Worm (Caenorhabditis elegans) whole organism, L3 larva: Measurements from ENCODE around the gene vps-18.

ENCODE experiments used
- R02D3.7 ChIP-seq: fragments of 150-350 bp; optimal IDR thresholded peaks from 2 replicates; lab custom pipeline; 2014; ENCODE audit warnings: missing biosample characterization, missing genetic modification characterization
- ama-1 ChIP-seq: fragments of 150-350 bp; optimal IDR thresholded peaks from 2 replicates; lab custom pipeline; 2018
- ceh-16 ChIP-seq: sonication (generic microtip); optimal IDR thresholded peaks from 2 replicates; lab custom pipeline; 2017; ENCODE audit warnings: missing biosample characterization, missing genetic modification characterization
- ceh-28 ChIP-seq: fragments of 150-350 bp; optimal IDR thresholded peaks from 2 replicates; lab custom pipeline; 2014; ENCODE audit warnings: missing biosample characterization, missing genetic modification reagents, missing genetic modification characterization
- ceh-9 ChIP-seq: sonication (generic microtip); optimal IDR thresholded peaks from 2 replicates; lab custom pipeline; 2018; ENCODE audit warnings: missing biosample characterization, missing genetic modification characterization
- daf-12 ChIP-seq: fragments of 150-350 bp; optimal IDR thresholded peaks from 2 replicates; lab custom pipeline; 2014; ENCODE audit warnings: missing biosample characterization, missing genetic modification reagents, missing genetic modification characterization
- elt-3 ChIP-seq, 3 experiments: fragments of 150-350 bp in 1 of 3; sonication (generic microtip) in 2 of 3; optimal IDR thresholded peaks; 2 replicates in 2 of 3; 4 replicates in 1 of 3; lab custom pipeline; 2014 to 2017; ENCODE audit warnings: missing biosample characterization in 3 of 3, missing genetic modification characterization in 3 of 3
- eor-1 ChIP-seq, 2 experiments: fragments of 150-350 bp; optimal IDR thresholded peaks; 2 replicates each; lab custom pipeline; 2014 to 2018; ENCODE audit warnings: missing biosample characterization in 2 of 2, missing genetic modification characterization in 2 of 2
- fkh-10 ChIP-seq: sonication (generic microtip); optimal IDR thresholded peaks from 2 replicates; lab custom pipeline; 2017; ENCODE audit warnings: missing biosample characterization, missing genetic modification reagents, missing genetic modification characterization
- fos-1 ChIP-seq: fragments of 150-350 bp; optimal IDR thresholded peaks from 2 replicates; lab custom pipeline; 2014; ENCODE audit warnings: missing biosample characterization, missing genetic modification characterization
- jun-1 ChIP-seq: fragments of 150-350 bp; optimal IDR thresholded peaks from 2 replicates; lab custom pipeline; 2014; ENCODE audit warnings: missing biosample characterization, missing genetic modification reagents, missing genetic modification characterization
- lin-15B ChIP-seq: fragments of 150-350 bp; optimal IDR thresholded peaks from 2 replicates; lab custom pipeline; 2014; ENCODE audit warnings: missing biosample characterization, missing genetic modification characterization
- lin-39 ChIP-seq: fragments of 150-350 bp; optimal IDR thresholded peaks from 2 replicates; lab custom pipeline; 2018; ENCODE audit warnings: missing biosample characterization, missing genetic modification reagents, missing genetic modification characterization
- lsy-12 ChIP-seq: sonication (generic microtip); optimal IDR thresholded peaks from 2 replicates; lab custom pipeline; 2016; ENCODE audit warnings: mild to moderate bottlenecking, missing genetic modification characterization, missing compliant biosample characterization
- mdl-1 ChIP-seq: fragments of 150-350 bp; optimal IDR thresholded peaks from 2 replicates; lab custom pipeline; 2014; ENCODE audit warnings: missing biosample characterization, missing genetic modification characterization
- mml-1 ChIP-seq: fragments of 150-350 bp; sonication (generic microtip); optimal IDR thresholded peaks from 3 replicates; lab custom pipeline; 2014; ENCODE audit warnings: missing biosample characterization, missing genetic modification characterization
- nfya-1 ChIP-seq: sonication (generic microtip); optimal IDR thresholded peaks from 2 replicates; lab custom pipeline; 2017; ENCODE audit warnings: missing genetic modification characterization, mild to moderate bottlenecking, missing compliant biosample characterization, antibody characterized with exemption, moderate library complexity; ENCODE audit not compliant: insufficient read depth
- nhr-11 ChIP-seq: fragments of 150-350 bp; optimal IDR thresholded peaks from 2 replicates; lab custom pipeline; 2014; ENCODE audit warnings: missing biosample characterization, missing genetic modification characterization
- nhr-12 ChIP-seq: fragments of 150-350 bp; optimal IDR thresholded peaks from 2 replicates; lab custom pipeline; 2014; ENCODE audit warnings: missing biosample characterization, missing genetic modification characterization
- nhr-23 ChIP-seq: fragments of 150-350 bp; optimal IDR thresholded peaks from 2 replicates; lab custom pipeline; 2014; ENCODE audit warnings: missing biosample characterization, missing genetic modification reagents, missing genetic modification characterization
- nhr-25 ChIP-seq: sonication (generic microtip); optimal IDR thresholded peaks from 2 replicates; lab custom pipeline; 2017; ENCODE audit warnings: missing biosample characterization, missing genetic modification characterization
- nhr-28 ChIP-seq: fragments of 150-350 bp; optimal IDR thresholded peaks from 2 replicates; lab custom pipeline; 2014; ENCODE audit warnings: missing biosample characterization, missing genetic modification characterization
- nhr-67 ChIP-seq: fragments of 150-350 bp; optimal IDR thresholded peaks from 2 replicates; lab custom pipeline; 2014; ENCODE audit warnings: missing biosample characterization, missing genetic modification characterization
- nhr-77 ChIP-seq: fragments of 150-350 bp; optimal IDR thresholded peaks from 2 replicates; lab custom pipeline; 2014; ENCODE audit warnings: missing biosample characterization, missing genetic modification characterization
- pha-4 ChIP-seq: fragments of 150-350 bp; optimal IDR thresholded peaks from 2 replicates; lab custom pipeline; 2014; ENCODE audit warnings: missing biosample characterization, missing genetic modification reagents, missing genetic modification characterization
- pqm-1 ChIP-seq: fragments of 150-350 bp; optimal IDR thresholded peaks from 2 replicates; lab custom pipeline; 2017; ENCODE audit warnings: missing biosample characterization, missing genetic modification characterization, inconsistent platforms
- skn-1 ChIP-seq: fragments of 150-350 bp; optimal IDR thresholded peaks from 2 replicates; lab custom pipeline; 2014; ENCODE audit warnings: missing biosample characterization, missing genetic modification characterization
- tbx-2 ChIP-seq: sonication (generic microtip); optimal IDR thresholded peaks from 2 replicates; lab custom pipeline; 2016; ENCODE audit warnings: mild to moderate bottlenecking, missing genetic modification characterization, missing compliant biosample characterization
- unc-62 ChIP-seq: fragments of 150-350 bp; sonication (generic microtip); optimal IDR thresholded peaks from 4 replicates; lab custom pipeline; 2014; ENCODE audit warnings: missing biosample characterization, missing genetic modification reagents, missing genetic modification characterization
- ztf-11 ChIP-seq: fragments of 150-350 bp; optimal IDR thresholded peaks from 2 replicates; lab custom pipeline; 2014; ENCODE audit warnings: missing biosample characterization, missing genetic modification characterization
- ztf-4 ChIP-seq: fragments of 150-350 bp; optimal IDR thresholded peaks from 2 replicates; lab custom pipeline; 2014; ENCODE audit warnings: missing biosample characterization, missing genetic modification characterization

The vps-18 gene

ce11 chrII:4511911-4512310 lies 51.0 kb downstream of the vps-18 start, which contains the start of gene cyp-23A1:
Gene cyp-23A1, plus strand, starts transcription at chrII:4512211.
- TF ChIP-seq skn-1: no peak
- no peak for TF ChIP-seq pha-4
- TF ChIP-seq ceh-16 (tag; lab: Kevin White, UChicago): no peak
- TF ChIP-seq ztf-4 (tag; lab: Kevin White, UChicago): no peak
- no peak for TF ChIP-seq lsy-12
- no peak for TF ChIP-seq pqm-1
- no peak for TF ChIP-seq nhr-12 (tag; lab: Kevin White, UChicago)
- no peak for TF ChIP-seq eor-1 (tag; optimal IDR thresholded peaks at IDR 0.05; lab: Kevin White, UChicago)
- TF ChIP-seq mdl-1: no peak
- TF ChIP-seq elt-3 (tag; optimal IDR thresholded peaks at IDR 0.05; lab: Kevin White, UChicago): no peak
- TF ChIP-seq tbx-2 (tag; lab: Kevin White, UChicago): no peak
- TF ChIP-seq ama-1 (lab: Kevin White, UChicago): no peak
- TF ChIP-seq jun-1 (tag; lab: Kevin White, UChicago): no peak
- no peak for TF ChIP-seq nhr-67 (tag; lab: Kevin White, UChicago)
- TF ChIP-seq, all 47 proteins: peak for 0

- TF ChIP-seq tbx-2 (tag; lab: Kevin White, UChicago) (no peak), elt-3 (tag; optimal IDR thresholded peaks at IDR 0.05; lab: Kevin White, UChicago) (no peak), lin-39 (tag; lab: Kevin White, UChicago) (no peak), fos-1 (tag; lab: Kevin White, UChicago) (no peak), nhr-67 (tag; lab: Kevin White, UChicago) (no peak), nhr-11 (no peak), jun-1 (tag; lab: Kevin White, UChicago) (no peak), ceh-9 (tag; lab: Kevin White, UChicago) (no peak), unc-62 (no peak), nhr-23 (tag; lab: Kevin White, UChicago) (no peak), nhr-28 (no peak), fkh-10 (GFP tag; lab: Kevin White, UChicago) (no peak), ztf-4 (tag; lab: Kevin White, UChicago) (no peak), mml-1 (tag; lab: Kevin White, UChicago) (no peak), eor-1 (tag; optimal IDR thresholded peaks at IDR 0.05; lab: Kevin White, UChicago) (no peak), R02D3.7 (no peak)
- TF ChIP-seq, all 47 proteins: peak for 0
Measured at ce11 chrII:4516291-4516690, 55.4 kb downstream of the vps-18 start.

ce11 chrII:4517254-4517653 lies 56.3 kb downstream of the vps-18 start:
- TF ChIP-seq ceh-9 (tag; lab: Kevin White, UChicago) (no peak), ceh-28 (tag; lab: Kevin White, UChicago) (no peak), nhr-28 (no peak), unc-62 (no peak), ztf-11 (tag; lab: Kevin White, UChicago) (no peak), lin-15B (tag; lab: Kevin White, UChicago) (no peak), nhr-23 (tag; lab: Kevin White, UChicago) (no peak), nhr-67 (tag; lab: Kevin White, UChicago) (no peak), daf-12 (tag; lab: Kevin White, UChicago) (no peak), ceh-16 (tag; lab: Kevin White, UChicago) (no peak), nhr-77 (no peak), nhr-12 (tag; lab: Kevin White, UChicago) (no peak), nhr-25 (no peak), nfya-1 (no peak)
